Fruit fly (Drosophila melanogaster) S2 (cell line): ENCODE measurements around the gene Cyp9f3.

Experiments used
- CG8478 ChIP-seq: fragments of >200 bp; optimal IDR thresholded peaks from 2 replicates; lab custom pipeline; 2018
- CTCF ChIP-seq, 2 experiments: fragments of >200 bp; optimal IDR thresholded peaks; 2 replicates each; lab custom pipeline; 2018

The Cyp9f3 gene

DNA sequence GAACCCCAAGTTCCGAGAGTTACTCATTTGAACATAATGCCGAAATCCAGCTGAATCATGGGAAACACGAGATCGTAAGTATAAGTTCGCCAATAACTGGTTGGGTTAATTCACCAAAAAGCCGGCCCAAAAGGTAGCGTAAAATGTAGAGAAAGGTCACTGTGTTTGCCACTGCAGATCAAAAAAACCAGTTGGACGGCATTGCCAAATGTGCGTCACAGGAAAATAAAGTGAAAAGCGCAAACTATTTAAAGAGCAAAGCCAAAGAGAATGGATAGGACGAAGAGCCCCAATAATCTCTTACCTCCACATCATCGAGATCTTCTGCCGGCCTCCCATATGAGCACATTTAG, 28.1 kb downstream of the Cyp9f3 start:
- TF ChIP-seq CG8478 (lab: Kevin White, UChicago) = no peak
- TF ChIP-seq CTCF (optimal IDR thresholded peaks at IDR 0.05; lab: Kevin White, UChicago) = no peak

dm6 chr3R:12369793-12370642, 28.7 kb downstream of the Cyp9f3 start:
- TF ChIP-seq CG8478 (lab: Kevin White, UChicago) (no peak), CTCF (optimal IDR thresholded peaks at IDR 0.05; lab: Kevin White, UChicago) (no peak)

- TF ChIP-seq CG8478 (lab: Kevin White, UChicago) (no peak), CTCF (optimal IDR thresholded peaks at IDR 0.05; lab: Kevin White, UChicago) (no peak)
Observed at dm6 chr3R:12369135-12369792, 29.5 kb downstream of the Cyp9f3 start, which contains the start of gene GstD1. Gene GstD1, minus strand, starts transcription at chr3R:12369268.

- TF ChIP-seq CG8478 (lab: Kevin White, UChicago) (no peak), CTCF (optimal IDR thresholded peaks at IDR 0.05; lab: Kevin White, UChicago) (no peak)
Observed at dm6 chr3R:12367464-12367863, 31.3 kb downstream of the Cyp9f3 start, which contains the start of gene GstD9. Gene GstD9, minus strand, starts transcription at chr3R:12367564.

DNA sequence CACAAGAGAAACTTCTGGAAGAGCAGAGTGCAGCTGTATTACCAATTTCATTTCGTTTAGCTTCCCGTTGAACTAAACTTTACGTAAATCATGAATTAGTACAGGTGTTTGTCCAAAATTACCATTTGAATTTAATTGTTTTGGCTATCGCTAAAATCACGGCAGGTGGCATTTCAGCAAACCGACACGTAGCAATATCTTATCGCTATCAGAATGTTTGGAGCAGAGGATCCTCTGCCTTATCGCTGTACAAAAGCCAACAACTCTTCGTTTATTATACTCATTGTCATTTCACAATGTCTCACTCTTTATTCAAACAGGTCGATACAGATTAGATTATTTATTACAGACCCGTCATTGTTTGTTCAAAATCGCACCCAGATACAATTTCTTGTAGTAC, 32.8 kb downstream of the Cyp9f3 start:
- TF ChIP-seq CTCF (optimal IDR thresholded peaks at IDR 0.05; lab: Kevin White, UChicago) (no peak), CG8478 (lab: Kevin White, UChicago) (no peak)

dm6 chr3R:12365264-12365840, 33.4 kb downstream of the Cyp9f3 start, which contains the start of gene GstD10:
Gene GstD10, minus strand, starts transcription at chr3R:12365735.
- TF ChIP-seq CG8478 (lab: Kevin White, UChicago) (no peak), CTCF (optimal IDR thresholded peaks at IDR 0.05; lab: Kevin White, UChicago) (no peak)

dm6 chr3R:12364580-12364979, 34.1 kb downstream of the Cyp9f3 start, which contains the start of gene Tim17a1:
Gene Tim17a1, minus strand, starts transcription at chr3R:12364680.
- no peak for TF ChIP-seq CG8478 (lab: Kevin White, UChicago)
- no peak for TF ChIP-seq CTCF (optimal IDR thresholded peaks at IDR 0.05; lab: Kevin White, UChicago)

DNA sequence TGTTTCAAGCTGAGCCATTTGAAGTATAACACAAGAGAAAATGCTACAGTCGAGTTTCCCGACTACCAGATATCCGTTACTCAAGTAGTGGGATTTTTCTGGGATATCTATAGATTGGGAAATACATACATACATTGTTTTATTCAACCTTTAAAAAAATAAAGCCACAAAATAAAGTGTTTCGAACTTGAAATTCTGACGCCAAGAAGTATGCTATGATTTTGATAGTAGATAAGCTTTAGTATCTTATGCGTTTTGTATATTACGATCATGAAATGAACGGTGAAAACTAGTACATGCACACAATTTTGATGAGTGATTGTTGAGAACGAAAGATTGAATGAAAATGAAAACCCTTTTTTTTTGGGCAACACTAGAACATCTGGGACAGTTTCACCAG, 35.2 kb downstream of the Cyp9f3 start:
- TF ChIP-seq CTCF (optimal IDR thresholded peaks at IDR 0.05; lab: Kevin White, UChicago) = no peak
- no peak for TF ChIP-seq CG8478 (lab: Kevin White, UChicago)

dm6 chr3R:12361962-12362497, 36.7 kb downstream of the Cyp9f3 start:
- TF ChIP-seq CTCF (optimal IDR thresholded peaks at IDR 0.05; lab: Kevin White, UChicago) (no peak), CG8478 (lab: Kevin White, UChicago) (no peak)

DNA sequence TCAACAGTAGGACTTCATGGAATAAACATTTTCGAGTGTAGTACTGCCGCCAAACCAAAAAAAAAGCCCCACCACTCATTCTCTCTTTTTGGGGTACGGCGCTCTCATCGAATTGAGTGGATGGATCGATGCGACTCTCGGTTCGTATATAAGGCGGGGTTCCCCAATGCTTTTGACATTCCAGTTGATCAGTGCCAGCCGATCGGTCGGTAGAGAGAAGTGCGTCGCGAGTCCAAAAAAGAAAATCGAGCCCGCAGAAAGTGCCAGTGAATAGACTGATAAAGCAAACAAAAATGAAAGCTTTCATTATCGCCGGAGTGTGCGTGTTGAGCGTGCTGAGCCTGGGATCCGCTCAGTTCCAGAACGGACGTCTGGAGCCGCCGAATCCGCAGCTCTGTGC, 38.9 kb downstream of the Cyp9f3 start, which contains the start of gene CG4115:
Gene CG4115, plus strand, starts transcription at position 172 of the 400 bp plus-strand sequence.
- TF ChIP-seq CG8478 (lab: Kevin White, UChicago) (no peak), CTCF (optimal IDR thresholded peaks at IDR 0.05; lab: Kevin White, UChicago) (no peak)

DNA sequence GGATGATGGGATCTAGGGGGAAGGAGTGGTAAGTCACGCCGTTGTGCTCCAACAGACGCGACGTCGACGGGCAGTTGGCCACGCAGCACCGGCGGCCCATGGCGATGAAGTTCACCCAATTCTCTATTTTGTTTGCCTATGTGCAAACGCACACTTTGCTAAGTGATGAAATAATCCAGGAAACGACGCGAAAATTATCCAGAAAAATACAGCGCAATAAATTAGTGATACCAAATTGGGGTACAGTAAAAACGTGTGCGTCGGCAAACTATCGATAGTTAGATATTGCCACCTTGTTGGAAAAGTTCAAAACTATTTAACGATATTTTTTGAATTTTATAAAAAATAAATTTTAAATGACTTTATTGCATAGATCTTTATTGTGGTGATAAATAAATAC, 42.7 kb downstream of the Cyp9f3 start, which contains the start of gene MBD-R2:
Gene MBD-R2, minus strand, starts transcription at position 222 of the 400 bp plus-strand sequence.
- TF ChIP-seq CG8478 (lab: Kevin White, UChicago) (no peak), CTCF (optimal IDR thresholded peaks at IDR 0.05; lab: Kevin White, UChicago) (peak in 1 of 2 experiments; percentile 29)

dm6 chr3R:12352003-12352402, 46.7 kb downstream of the Cyp9f3 start, which contains the start of gene CG10041:
Gene CG10041, minus strand, starts transcription at chr3R:12352103.
- TF ChIP-seq CG8478 (lab: Kevin White, UChicago) (no peak), CTCF (optimal IDR thresholded peaks at IDR 0.05; lab: Kevin White, UChicago) (no peak)

DNA sequence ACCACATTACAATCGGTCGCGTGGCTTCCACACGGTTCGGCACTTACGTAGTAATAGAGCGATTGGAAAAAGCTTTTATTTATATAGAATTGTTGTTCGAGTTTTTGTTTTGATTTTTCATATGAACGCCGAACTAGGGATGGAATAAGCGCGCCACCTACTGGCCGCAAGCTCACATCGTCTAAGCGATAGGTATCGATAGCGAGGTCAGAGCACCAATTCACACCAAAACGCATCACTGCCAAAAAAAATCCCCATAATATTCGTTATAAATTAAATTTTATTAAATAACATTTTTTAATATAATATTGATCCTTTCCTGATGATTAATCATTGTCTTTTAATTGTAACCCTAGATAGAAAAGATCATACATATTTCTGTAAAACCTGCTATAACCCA, 48.2 kb downstream of the Cyp9f3 start, which contains the start of gene CG10038:
Gene CG10038, minus strand, starts transcription at position 148 of the 400 bp plus-strand sequence.
- TF ChIP-seq CG8478 (lab: Kevin White, UChicago) (no peak), CTCF (optimal IDR thresholded peaks at IDR 0.05; lab: Kevin White, UChicago) (peak; percentile 57 to 85)

DNA sequence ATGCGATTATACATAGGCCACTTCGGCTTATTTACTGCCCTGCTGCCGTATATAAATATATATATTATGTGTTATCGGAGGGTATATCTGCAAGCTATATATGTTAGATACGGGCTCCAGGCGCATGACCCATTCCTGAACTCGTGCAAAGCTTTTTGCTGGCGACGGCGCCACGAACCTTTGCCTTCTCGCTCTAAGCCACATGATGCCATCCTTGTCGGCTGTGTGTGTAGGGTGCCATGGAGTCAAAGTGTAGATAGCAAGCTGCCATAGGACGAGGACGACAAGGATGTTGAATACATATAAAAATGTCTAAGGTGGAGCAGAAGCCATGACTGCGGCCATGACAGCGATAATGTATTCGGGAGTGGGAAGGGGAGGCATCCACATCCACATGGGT, 51.1 kb downstream of the Cyp9f3 start:
- no peak for TF ChIP-seq CTCF (optimal IDR thresholded peaks at IDR 0.05; lab: Kevin White, UChicago)
- TF ChIP-seq CG8478 (lab: Kevin White, UChicago) = no peak
